Worm (Caenorhabditis elegans): ENCODE results near the gene F47D12.3.

DNA sequence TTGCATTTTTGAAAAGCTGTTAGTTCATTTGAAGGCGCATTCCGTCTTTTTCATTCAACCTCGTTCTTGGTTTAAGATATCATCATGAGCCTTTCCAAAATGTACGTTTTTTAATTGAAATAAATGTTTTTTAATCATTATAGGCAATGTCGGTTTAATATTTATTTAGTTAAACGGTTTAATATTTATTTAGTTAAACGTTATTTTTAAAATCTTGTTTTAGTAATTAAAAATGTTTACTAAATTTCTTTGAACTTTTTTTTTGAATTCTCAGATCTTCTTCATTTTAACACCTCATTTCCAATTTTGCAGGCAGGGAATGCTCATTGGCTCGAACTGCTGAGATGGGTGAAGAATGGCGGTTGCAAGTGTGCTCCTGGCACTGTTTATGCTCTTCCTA, 10.8 kb downstream of the F47D12.3 start, which contains the start of gene gar-2:
- TF ChIP-seq lin-35 (GFP tag; optimal IDR thresholded peaks at IDR 0.05): no peak
- TF ChIP-seq unc-130 (tag; optimal IDR thresholded peaks at IDR 0.05): no peak
- no peak for TF ChIP-seq ztf-4 (tag; optimal IDR thresholded peaks at IDR 0.05)
- no peak for TF ChIP-seq unc-62 (GFP tag; optimal IDR thresholded peaks at IDR 0.05)
- no peak for TF ChIP-seq mdl-1 (tag; optimal IDR thresholded peaks at IDR 0.05)
- TF ChIP-seq nhr-237 (tag; optimal IDR thresholded peaks at IDR 0.05): no peak
- no peak for TF ChIP-seq mab-9 (GFP tag; IDR thresholded peaks at IDR 0.05)
- no peak for TF ChIP-seq lir-3 (tag; optimal IDR thresholded peaks at IDR 0.05; ENCODE audit: poor library complexity)

Data from whole organism, L1 larva.